Worm (Caenorhabditis elegans) whole organism, midembryonic: Measurements from ENCODE around the gene F29B9.1.

ENCODE experiments used
- cog-1 ChIP-seq: sonication (generic microtip); optimal IDR thresholded peaks from 2 replicates; lab custom pipeline; 2016; ENCODE audit warnings: missing genetic modification characterization, missing compliant biosample characterization
- ref-1 ChIP-seq: fragments of 200-800 bp; sonication (Bioruptor generic); conservative IDR thresholded peaks from 2 replicates; pipeline ENCODE4 v1.3.6; 2022; ENCODE audit warnings: missing genetic modification reagents, missing genetic modification characterization, missing compliant biosample characterization

- TF ChIP-seq cog-1 (tag; lab: Kevin White, UChicago) (peak; percentile 88), ref-1 (GFP tag; lab: Robert Waterston, UW) (no peak)
Measured at ce11 chrIV:4660151-4661041, 4.8 kb upstream of the F29B9.1 start, which contains the start of the genes F29B9.11 and jmjd-1.2.
